Worm (Caenorhabditis elegans) whole organism, young adult: ENCODE measurements around the gene lem-2.

Experiments used
- B0019.2 ChIP-seq: fragments of 200-800 bp; sonication (Bioruptor generic); conservative IDR thresholded peaks from 2 replicates; pipeline ENCODE4 v1.3.6; 2022; ENCODE audit warnings: missing genetic modification reagents, missing genetic modification characterization, missing compliant biosample characterization
- F33H1.4 ChIP-seq: fragments of 200-800 bp; sonication (Bioruptor generic); IDR thresholded peaks from 2 replicates; pipeline ENCODE4 v1.3.6; 2022; ENCODE audit warnings: missing genetic modification reagents, missing genetic modification characterization, missing compliant biosample characterization
- F37B4.10 ChIP-seq: fragments of 200-800 bp; sonication (Bioruptor generic); IDR thresholded peaks from 2 replicates; pipeline ENCODE4 v1.3.6; 2022; ENCODE audit warnings: missing genetic modification characterization, missing compliant biosample characterization
- F39B2.1 ChIP-seq: fragments of 200-800 bp; sonication (Bioruptor generic); IDR thresholded peaks from 2 replicates; pipeline ENCODE4 v1.3.6; 2022; ENCODE audit warnings: missing genetic modification reagents, missing genetic modification characterization, missing compliant biosample characterization
- F52B5.7 ChIP-seq: sonication (generic microtip); optimal IDR thresholded peaks from 2 replicates; lab custom pipeline; 2016; ENCODE audit warnings: mild to moderate bottlenecking, missing genetic modification characterization, missing compliant biosample characterization
- F57C9.4 ChIP-seq: sonication (generic microtip); optimal IDR thresholded peaks from 2 replicates; lab custom pipeline; 2017; ENCODE audit warnings: mild to moderate bottlenecking, missing genetic modification characterization, missing compliant biosample characterization
- T07F8.4 ChIP-seq: sonication (generic microtip); optimal IDR thresholded peaks from 2 replicates; lab custom pipeline; 2016; ENCODE audit warnings: mild to moderate bottlenecking, missing genetic modification characterization, moderate library complexity, missing compliant biosample characterization
- T26A5.8 ChIP-seq: sonication (generic microtip); optimal IDR thresholded peaks from 2 replicates; lab custom pipeline; 2016; ENCODE audit warnings: missing genetic modification characterization, missing compliant biosample characterization
- Y95B8A.8 ChIP-seq: fragments of 200-800 bp; sonication (Bioruptor generic); IDR thresholded peaks from 2 replicates; pipeline ENCODE4 v1.3.6; 2022; ENCODE audit warnings: missing genetic modification reagents, missing genetic modification characterization, missing compliant biosample characterization
- akir-1 ChIP-seq: fragments of 200-800 bp; sonication (Bioruptor generic); optimal IDR thresholded peaks from 2 replicates; lab custom pipeline; 2018; ENCODE audit warnings: mild to moderate bottlenecking, missing genetic modification characterization, moderate library complexity, missing compliant biosample characterization
- atf-7 ChIP-seq: sonication (generic microtip); optimal IDR thresholded peaks from 2 replicates; lab custom pipeline; 2017; ENCODE audit warnings: mild to moderate bottlenecking, missing genetic modification characterization, missing compliant biosample characterization
- bed-1 ChIP-seq: fragments of 200-800 bp; sonication (Bioruptor generic); IDR thresholded peaks from 2 replicates; pipeline ENCODE4 v1.3.6; 2022; ENCODE audit warnings: missing genetic modification reagents, missing genetic modification characterization, missing compliant biosample characterization
- bed-2 ChIP-seq: fragments of 200-800 bp; sonication (Bioruptor generic); IDR thresholded peaks from 2 replicates; pipeline ENCODE4 v1.3.6; 2022; ENCODE audit warnings: missing genetic modification reagents, missing genetic modification characterization, missing compliant biosample characterization
- ccch-3 ChIP-seq: fragments of 200-800 bp; sonication (Bioruptor generic); optimal IDR thresholded peaks from 2 replicates; lab custom pipeline; 2018; ENCODE audit warnings: mild to moderate bottlenecking, missing genetic modification characterization, missing compliant biosample characterization
- cebp-1 ChIP-seq, 2 experiments: fragments of 200-800 bp in 1 of 2; sonication (Bioruptor generic) in 1 of 2; sonication (generic microtip) in 1 of 2; IDR thresholded peaks in 1 of 2; optimal IDR thresholded peaks in 1 of 2; 2 replicates each; pipeline versions ENCODE4 v1.3.6 to Lab custom; 2017 to 2022; ENCODE audit warnings: missing compliant biosample characterization in 2 of 2, missing genetic modification characterization in 2 of 2, mild to moderate bottlenecking in 1 of 2, missing genetic modification reagents in 1 of 2, moderate library complexity in 1 of 2
- ceh-27 ChIP-seq: fragments of 200-800 bp; sonication (Bioruptor generic); optimal IDR thresholded peaks from 2 replicates; lab custom pipeline; 2018; ENCODE audit warnings: mild to moderate bottlenecking, missing genetic modification characterization, moderate library complexity, missing compliant biosample characterization
- ceh-40 ChIP-seq: fragments of 200-800 bp; sonication (Bioruptor generic); IDR thresholded peaks from 2 replicates; pipeline ENCODE4 v1.3.6; 2022; ENCODE audit warnings: missing genetic modification characterization, missing compliant biosample characterization
- ceh-58 ChIP-seq: fragments of 200-800 bp; sonication (Bioruptor generic); IDR thresholded peaks from 2 replicates; pipeline ENCODE4 v1.3.6; 2022; ENCODE audit warnings: missing genetic modification characterization, missing compliant biosample characterization
- ceh-91 ChIP-seq: fragments of 200-800 bp; sonication (Bioruptor generic); IDR thresholded peaks from 2 replicates; pipeline ENCODE4 v1.3.6; 2022; ENCODE audit warnings: missing genetic modification reagents, missing genetic modification characterization, missing compliant biosample characterization
- dpl-1 ChIP-seq: fragments of 150-350 bp; optimal IDR thresholded peaks from 2 replicates; lab custom pipeline; 2014; ENCODE audit warnings: missing biosample characterization, missing genetic modification reagents, missing genetic modification characterization
- egl-44 ChIP-seq: fragments of 200-800 bp; sonication (Bioruptor generic); IDR thresholded peaks from 2 replicates; pipeline ENCODE4 v1.3.6; 2022; ENCODE audit warnings: missing genetic modification reagents, missing genetic modification characterization, missing compliant biosample characterization
- egrh-3 ChIP-seq: fragments of 200-800 bp; sonication (Bioruptor generic); IDR thresholded peaks from 2 replicates; pipeline ENCODE4 v1.3.6; 2022; ENCODE audit warnings: missing genetic modification reagents, missing genetic modification characterization, missing compliant biosample characterization
- ekl-4 ChIP-seq: fragments of 200-800 bp; sonication (Bioruptor generic); IDR thresholded peaks from 2 replicates; pipeline ENCODE4 v1.3.6; 2022; ENCODE audit warnings: missing genetic modification reagents, missing genetic modification characterization, missing compliant biosample characterization
- ets-4 ChIP-seq: fragments of 200-800 bp; sonication (Bioruptor generic); optimal IDR thresholded peaks from 2 replicates; lab custom pipeline; 2018; ENCODE audit warnings: mild to moderate bottlenecking, missing genetic modification characterization, missing compliant biosample characterization
- him-1 ChIP-seq: sonication (generic microtip); optimal IDR thresholded peaks from 2 replicates; lab custom pipeline; 2016; ENCODE audit warnings: missing genotype, missing genetic modification reagents, missing genetic modification characterization, missing compliant biosample characterization
- hlh-12 ChIP-seq: sonication (generic microtip); optimal IDR thresholded peaks from 2 replicates; lab custom pipeline; 2016; ENCODE audit warnings: missing genetic modification characterization, missing compliant biosample characterization
- hlh-26 ChIP-seq: fragments of 200-800 bp; sonication (Bioruptor generic); conservative IDR thresholded peaks from 2 replicates; pipeline ENCODE4 v1.3.6; 2022; ENCODE audit warnings: missing genetic modification reagents, missing genetic modification characterization, missing compliant biosample characterization
- hrde-1 ChIP-seq: sonication (generic microtip); optimal IDR thresholded peaks from 2 replicates; lab custom pipeline; 2016; ENCODE audit warnings: missing genetic modification characterization, mild to moderate bottlenecking, missing compliant biosample characterization, moderate library complexity, missing genotype, missing genetic modification reagents, borderline replicate concordance
- hsf-1 ChIP-seq: fragments of 200-800 bp; sonication (Bioruptor generic); IDR thresholded peaks from 2 replicates; pipeline ENCODE4 v1.3.6; 2022; ENCODE audit warnings: missing genetic modification reagents, missing genetic modification characterization, missing compliant biosample characterization
- let-607 ChIP-seq, 2 experiments: fragments of 200-800 bp in 1 of 2; sonication (Bioruptor generic) in 1 of 2; sonication (generic microtip) in 1 of 2; optimal IDR thresholded peaks; 2 replicates each; lab custom pipeline; 2016 to 2018; ENCODE audit warnings: mild to moderate bottlenecking in 2 of 2, missing compliant biosample characterization in 2 of 2, missing genetic modification characterization in 2 of 2, moderate library complexity in 2 of 2, missing genotype in 1 of 2
- lsy-27 ChIP-seq: sonication (generic microtip); optimal IDR thresholded peaks from 2 replicates; lab custom pipeline; 2017; ENCODE audit warnings: missing genetic modification characterization, mild to moderate bottlenecking, missing compliant biosample characterization, antibody characterized with exemption, missing genotype, borderline replicate concordance; ENCODE audit not compliant: insufficient read depth
- madf-10 ChIP-seq: sonication (generic microtip); optimal IDR thresholded peaks from 2 replicates; lab custom pipeline; 2016; ENCODE audit warnings: mild to moderate bottlenecking, missing genetic modification characterization, missing compliant biosample characterization
- mxl-1 ChIP-seq: sonication (generic microtip); optimal IDR thresholded peaks from 2 replicates; lab custom pipeline; 2016; ENCODE audit warnings: missing genetic modification characterization, missing compliant biosample characterization
- nfyb-1 ChIP-seq: fragments of 200-800 bp; sonication (Bioruptor generic); IDR thresholded peaks from 2 replicates; pipeline ENCODE4 v1.3.6; 2022; ENCODE audit warnings: missing genetic modification reagents, missing genetic modification characterization, missing compliant biosample characterization
- nhr-120 ChIP-seq: fragments of 200-800 bp; sonication (Bioruptor generic); IDR thresholded peaks from 2 replicates; pipeline ENCODE4 v1.3.6; 2022; ENCODE audit warnings: missing genetic modification characterization, missing compliant biosample characterization
- nhr-27 ChIP-seq: fragments of 200-800 bp; sonication (Bioruptor generic); optimal IDR thresholded peaks from 2 replicates; lab custom pipeline; 2018; ENCODE audit warnings: mild to moderate bottlenecking, missing genetic modification characterization, moderate library complexity, missing compliant biosample characterization
- nhr-90 ChIP-seq: sonication (generic microtip); optimal IDR thresholded peaks from 2 replicates; lab custom pipeline; 2016; ENCODE audit warnings: missing genotype, mild to moderate bottlenecking, missing genetic modification characterization, missing compliant biosample characterization
- repo-1 ChIP-seq: sonication (generic microtip); optimal IDR thresholded peaks from 2 replicates; lab custom pipeline; 2017; ENCODE audit warnings: mild to moderate bottlenecking, missing genetic modification characterization, missing compliant biosample characterization
- snpc-1.3 ChIP-seq: sonication (generic microtip); optimal IDR thresholded peaks from 2 replicates; lab custom pipeline; 2017; ENCODE audit warnings: missing genetic modification characterization, mild to moderate bottlenecking, missing compliant biosample characterization, antibody characterized with exemption, moderate library complexity, missing genotype, missing genetic modification reagents; ENCODE audit not compliant: insufficient read depth
- somi-1 ChIP-seq: fragments of 200-800 bp; sonication (Bioruptor generic); optimal IDR thresholded peaks from 2 replicates; lab custom pipeline; 2018; ENCODE audit warnings: mild to moderate bottlenecking, missing genetic modification characterization, missing compliant biosample characterization
- sptf-2 ChIP-seq: fragments of 200-800 bp; sonication (Bioruptor generic); optimal IDR thresholded peaks from 2 replicates; lab custom pipeline; 2018; ENCODE audit warnings: mild to moderate bottlenecking, missing genetic modification characterization, missing compliant biosample characterization
- tbp1 ChIP-seq: fragments of 200-800 bp; sonication (Bioruptor generic); optimal IDR thresholded peaks from 2 replicates; lab custom pipeline; 2018; ENCODE audit warnings: mild to moderate bottlenecking, missing genetic modification characterization, missing compliant biosample characterization
- unc-130 ChIP-seq: sonication (generic microtip); optimal IDR thresholded peaks from 2 replicates; lab custom pipeline; 2016; ENCODE audit warnings: missing genetic modification reagents, missing genetic modification characterization, missing compliant biosample characterization
- unc-62 ChIP-seq: fragments of 150-350 bp; optimal IDR thresholded peaks from 2 replicates; lab custom pipeline; 2014; ENCODE audit warnings: missing biosample characterization, missing genetic modification reagents, missing genetic modification characterization
- xnd-1 ChIP-seq: sonication (generic microtip); optimal IDR thresholded peaks from 2 replicates; lab custom pipeline; 2016; ENCODE audit warnings: missing genotype, missing genetic modification reagents, missing genetic modification characterization, missing compliant biosample characterization
- zfh-2 ChIP-seq: fragments of 200-800 bp; sonication (Bioruptor generic); conservative IDR thresholded peaks from 2 replicates; pipeline ENCODE4 v1.3.6; 2022; ENCODE audit warnings: missing genetic modification reagents, missing genetic modification characterization, missing compliant biosample characterization
- zim-3 ChIP-seq: sonication (generic microtip); optimal IDR thresholded peaks from 2 replicates; lab custom pipeline; 2017; ENCODE audit warnings: mild to moderate bottlenecking, missing genetic modification characterization, moderate library complexity, missing compliant biosample characterization
- ztf-28 ChIP-seq: fragments of 200-800 bp; sonication (Bioruptor generic); IDR thresholded peaks from 2 replicates; pipeline ENCODE4 v1.3.6; 2022; ENCODE audit warnings: missing genetic modification reagents, missing genetic modification characterization, missing compliant biosample characterization

lem-2 gene

ce11 chrII:14059767-14060166 lies 3.5 kb upstream of the lem-2 start, which contains the start of gene rpb-11 (continued):
- TF ChIP-seq ceh-58 (GFP tag; lab: Robert Waterston, UW) (no peak), ceh-27 (GFP tag; lab: Kevin White, UChicago) (peak; percentile 72), B0019.2 (GFP tag; lab: Robert Waterston, UW) (0 out of 2 replicates have a peak, but pooled peaks have one; percentile 42), unc-62 (GFP tag; lab: Kevin White, UChicago) (no peak), hrde-1 (tag; lab: Kevin White, UChicago) (peak; percentile 54), akir-1 (GFP tag; lab: Kevin White, UChicago) (no peak), lsy-27 (tag; lab: Kevin White, UChicago) (no peak), nfyb-1 (GFP tag; lab: Robert Waterston, UW) (peak; percentile 90), ccch-3 (no peak), hlh-12 (tag; lab: Kevin White, UChicago) (no peak), nhr-120 (GFP tag; lab: Robert Waterston, UW) (no peak), repo-1 (tag; lab: Kevin White, UChicago) (peak; percentile 82), somi-1 (GFP tag; lab: Kevin White, UChicago) (peak; percentile 52), unc-130 (peak; percentile 67), hlh-26 (GFP tag; lab: Robert Waterston, UW) (no peak), Y95B8A.8 (GFP tag; lab: Robert Waterston, UW) (peak; percentile 84; the same call in 1 of the 2 replicates), ets-4 (no peak), xnd-1 (tag; lab: Kevin White, UChicago) (peak; percentile 74), F52B5.7 (tag; lab: Kevin White, UChicago) (no peak), ceh-91 (peak; percentile 72), ceh-40 (GFP tag; lab: Robert Waterston, UW) (no peak), sptf-2 (no peak), F39B2.1 (GFP tag; lab: Robert Waterston, UW) (no peak), atf-7 (tag; lab: Kevin White, UChicago) (peak; percentile 22), bed-1 (GFP tag; lab: Robert Waterston, UW) (no peak), let-607 (tag; optimal IDR thresholded peaks at IDR 0.05; lab: Kevin White, UChicago) (peak in 1 of 2 experiments; percentile 66), zfh-2 (GFP tag; lab: Robert Waterston, UW) (no peak), F57C9.4 (no peak), cebp-1 (GFP tag; IDR thresholded peaks at IDR 0.05; lab: Robert Waterston, UW) (no peak), cebp-1 (tag; optimal IDR thresholded peaks at IDR 0.05; lab: Kevin White, UChicago) (peak; percentile 88), mxl-1 (tag; lab: Kevin White, UChicago) (no peak), him-1 (tag; lab: Kevin White, UChicago) (peak; percentile 38), ekl-4 (GFP tag; lab: Robert Waterston, UW) (peak; percentile 95), T26A5.8 (no peak), egrh-3 (GFP tag; lab: Robert Waterston, UW) (no peak), F37B4.10 (GFP tag; lab: Robert Waterston, UW) (no peak), tbp1 (GFP tag; lab: Kevin White, UChicago) (peak; percentile 69), nhr-90 (tag; lab: Kevin White, UChicago) (peak; percentile 12), egl-44 (GFP tag; lab: Robert Waterston, UW) (0 out of 2 replicates have a peak, but pooled peaks have one; percentile 28), madf-10 (tag; lab: Kevin White, UChicago) (peak; percentile 67), snpc-1.3 (no peak), nhr-27 (tag; lab: Kevin White, UChicago) (no peak), zim-3 (tag; lab: Kevin White, UChicago) (no peak), dpl-1 (GFP tag; lab: Kevin White, UChicago) (peak; percentile 97), F33H1.4 (GFP tag; lab: Robert Waterston, UW) (peak; percentile 76), bed-2 (GFP tag; lab: Robert Waterston, UW) (no peak), hsf-1 (GFP tag; lab: Robert Waterston, UW) (peak; percentile 74), T07F8.4 (tag; lab: Kevin White, UChicago) (no peak), ztf-28 (GFP tag; lab: Robert Waterston, UW) (0 out of 2 replicates have a peak, but pooled peaks have one; percentile 33)
